Worm (Caenorhabditis elegans) whole organism, L3 larva: ENCODE measurements around the gene pqm-1.

ENCODE experiments used
- fos-1 ChIP-seq: fragments of 150-350 bp; optimal IDR thresholded peaks from 2 replicates; lab custom pipeline; 2014; ENCODE audit warnings: missing biosample characterization, missing genetic modification characterization
- mdl-1 ChIP-seq: fragments of 150-350 bp; optimal IDR thresholded peaks from 2 replicates; lab custom pipeline; 2014; ENCODE audit warnings: missing biosample characterization, missing genetic modification characterization
- nhr-12 ChIP-seq: fragments of 150-350 bp; optimal IDR thresholded peaks from 2 replicates; lab custom pipeline; 2014; ENCODE audit warnings: missing biosample characterization, missing genetic modification characterization
- nhr-237 ChIP-seq: fragments of 150-350 bp; optimal IDR thresholded peaks from 2 replicates; lab custom pipeline; 2014; ENCODE audit warnings: missing biosample characterization, missing genetic modification characterization
- pha-4 ChIP-seq: fragments of 150-350 bp; optimal IDR thresholded peaks from 2 replicates; lab custom pipeline; 2014; ENCODE audit warnings: missing biosample characterization, missing genetic modification reagents, missing genetic modification characterization
- skn-1 ChIP-seq: fragments of 150-350 bp; optimal IDR thresholded peaks from 2 replicates; lab custom pipeline; 2014; ENCODE audit warnings: missing biosample characterization, missing genetic modification characterization
- unc-62 ChIP-seq: fragments of 150-350 bp; sonication (generic microtip); optimal IDR thresholded peaks from 4 replicates; lab custom pipeline; 2014; ENCODE audit warnings: missing biosample characterization, missing genetic modification reagents, missing genetic modification characterization

ce11 chrII:11163291-11163690, 10.9 kb upstream of the pqm-1 start:
- no peak for TF ChIP-seq fos-1 (tag; lab: Kevin White, UChicago)
- TF ChIP-seq mdl-1, result no peak
- TF ChIP-seq nhr-237 (tag; lab: Kevin White, UChicago), result no peak
- no peak for TF ChIP-seq nhr-12 (tag; lab: Kevin White, UChicago)
- no peak for TF ChIP-seq pha-4 (tag; lab: Kevin White, UChicago)
- no peak for TF ChIP-seq unc-62 (GFP tag; lab: Kevin White, UChicago)
- TF ChIP-seq skn-1 (tag; lab: Kevin White, UChicago), result no peak
